Fruit fly (Drosophila melanogaster) S2 (cell line): ENCODE data around the gene CG46301.

Experiments used
- CG8478 ChIP-seq: fragments of >200 bp; optimal IDR thresholded peaks from 2 replicates; lab custom pipeline; 2018
- CTCF ChIP-seq, 2 experiments: fragments of >200 bp; optimal IDR thresholded peaks; 2 replicates each; lab custom pipeline; 2018

Gene CG46301

DNA sequence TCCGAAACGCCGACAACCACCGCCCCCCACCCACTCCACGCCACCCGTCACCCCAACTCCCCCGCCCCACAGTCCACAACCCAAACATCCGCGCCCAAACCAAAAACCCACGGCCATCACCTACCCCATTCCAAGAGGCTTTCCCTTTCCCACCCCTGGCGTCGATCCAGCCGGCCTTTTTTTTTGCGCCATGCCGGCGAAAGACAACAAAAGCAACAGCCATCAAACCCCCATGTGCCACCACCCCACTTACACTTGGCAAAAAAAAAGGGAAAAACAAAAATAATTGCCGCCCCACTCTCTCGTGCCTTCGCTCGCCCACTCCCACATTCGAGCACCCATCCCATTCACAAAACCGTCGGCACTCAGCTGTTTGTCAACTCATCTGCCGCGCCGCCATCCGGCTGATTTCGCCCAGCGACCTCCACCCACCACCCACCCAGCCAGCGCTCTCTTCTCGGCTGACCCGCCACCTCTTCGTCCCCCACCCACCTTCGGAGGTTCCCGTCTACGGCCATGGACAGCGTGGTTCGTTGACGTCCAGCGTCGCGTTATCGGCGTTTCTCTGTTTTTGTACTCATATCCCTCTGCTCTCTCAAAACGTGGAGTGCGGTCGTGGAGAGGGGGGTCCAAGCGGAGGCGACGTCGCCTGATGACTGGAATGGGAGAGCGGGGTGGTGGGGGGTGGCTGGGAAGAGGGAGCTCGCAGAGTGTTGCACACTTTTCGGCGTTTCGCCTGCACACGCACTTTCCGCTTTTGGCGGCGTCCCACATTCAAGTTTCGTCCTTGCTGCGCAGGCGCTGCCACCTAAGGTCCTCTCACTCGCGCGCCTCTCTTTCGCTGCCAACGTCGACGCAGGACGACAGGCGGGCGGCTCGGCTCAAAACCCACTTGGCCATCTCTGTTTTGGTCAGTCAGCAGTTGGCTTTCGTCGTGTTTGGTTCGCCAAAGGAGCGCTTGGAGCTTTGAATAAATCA is 30.0 kb downstream of the CG46301 start:
- TF ChIP-seq CTCF (optimal IDR thresholded peaks at IDR 0.05; lab: Kevin White, UChicago): no peak
- TF ChIP-seq CG8478 (lab: Kevin White, UChicago): no peak

DNA sequence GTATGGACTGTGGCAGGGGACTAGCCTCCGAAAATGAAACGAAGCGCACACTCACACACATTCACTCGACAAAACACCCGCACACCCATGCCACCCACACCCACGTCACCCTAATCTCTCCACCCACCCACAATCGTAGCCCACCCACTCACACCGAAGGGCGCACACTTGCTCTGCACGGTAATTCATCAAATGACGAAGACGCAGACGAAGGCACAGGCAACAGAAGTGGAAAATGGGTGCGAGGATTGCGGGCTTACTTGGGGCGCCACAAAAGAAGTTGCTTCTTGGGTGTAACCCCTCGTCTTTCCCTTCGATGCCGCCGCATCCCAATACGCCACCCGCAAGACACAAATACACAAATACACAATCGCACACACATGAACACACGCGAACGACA is 32.3 kb downstream of the CG46301 start:
- TF ChIP-seq CG8478 (lab: Kevin White, UChicago) (no peak), CTCF (optimal IDR thresholded peaks at IDR 0.05; lab: Kevin White, UChicago) (no peak)

DNA sequence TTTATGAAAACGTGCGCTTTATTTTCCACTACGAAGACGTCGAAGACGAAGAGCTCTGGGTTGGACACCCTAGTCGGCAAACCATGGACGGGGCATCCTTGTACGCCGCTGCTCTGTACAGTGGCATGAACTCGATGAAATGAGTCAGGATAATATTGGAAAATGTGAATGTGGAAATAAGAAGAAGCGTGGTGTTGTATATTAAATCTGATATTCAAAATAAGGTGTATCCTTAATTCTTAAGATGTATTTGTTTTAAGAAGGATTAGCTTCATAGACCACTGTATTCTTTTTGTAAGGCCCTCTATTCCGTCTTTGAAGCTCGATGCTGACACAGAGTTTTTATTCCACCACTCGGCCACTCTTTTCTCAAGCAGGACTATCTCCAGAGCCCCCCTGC is 37.3 kb downstream of the CG46301 start:
- TF ChIP-seq CG8478 (lab: Kevin White, UChicago): no peak
- no peak for TF ChIP-seq CTCF (optimal IDR thresholded peaks at IDR 0.05; lab: Kevin White, UChicago)

DNA sequence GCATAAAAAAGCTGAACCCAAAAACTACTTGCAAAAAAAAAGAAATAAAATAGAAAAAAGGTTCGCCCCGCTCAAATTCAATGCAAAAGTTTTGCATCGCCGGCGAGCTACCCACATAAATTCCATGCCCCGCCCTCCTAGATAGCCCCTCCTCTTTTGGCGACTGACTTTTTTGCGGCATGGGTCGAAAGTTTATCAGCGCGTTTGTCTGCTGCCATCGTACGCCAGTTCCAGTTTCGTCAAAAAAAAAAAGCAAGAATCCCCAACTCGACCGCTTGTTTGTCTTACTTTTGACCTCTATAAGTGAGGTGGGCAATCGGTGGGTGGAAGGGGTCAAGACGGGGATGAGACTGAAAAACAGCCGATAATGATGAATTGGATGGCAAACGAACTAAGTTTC is 39.0 kb downstream of the CG46301 start:
- no peak for TF ChIP-seq CTCF (optimal IDR thresholded peaks at IDR 0.05; lab: Kevin White, UChicago)
- no peak for TF ChIP-seq CG8478 (lab: Kevin White, UChicago)

DNA sequence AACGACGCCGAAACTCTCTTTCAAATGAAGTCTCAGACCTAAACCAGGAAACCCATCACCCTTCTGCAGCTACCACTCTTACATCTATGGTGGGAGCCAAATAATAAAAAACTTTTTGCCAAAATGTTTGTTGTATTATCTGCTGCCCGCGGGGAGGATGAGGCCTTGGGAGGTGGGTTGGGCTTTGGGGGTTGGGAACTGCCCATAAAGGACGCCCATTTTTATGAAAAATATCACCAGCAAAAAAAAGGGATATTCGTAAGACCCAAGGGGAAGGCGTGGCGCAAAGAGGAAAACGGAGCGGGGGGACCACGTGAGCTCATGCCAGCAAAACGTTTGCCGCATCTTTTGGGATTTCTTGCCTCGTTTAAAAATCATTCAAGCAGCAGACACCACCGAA is 42.5 kb downstream of the CG46301 start:
- TF ChIP-seq CG8478 (lab: Kevin White, UChicago) (no peak), CTCF (optimal IDR thresholded peaks at IDR 0.05; lab: Kevin White, UChicago) (no peak)

DNA sequence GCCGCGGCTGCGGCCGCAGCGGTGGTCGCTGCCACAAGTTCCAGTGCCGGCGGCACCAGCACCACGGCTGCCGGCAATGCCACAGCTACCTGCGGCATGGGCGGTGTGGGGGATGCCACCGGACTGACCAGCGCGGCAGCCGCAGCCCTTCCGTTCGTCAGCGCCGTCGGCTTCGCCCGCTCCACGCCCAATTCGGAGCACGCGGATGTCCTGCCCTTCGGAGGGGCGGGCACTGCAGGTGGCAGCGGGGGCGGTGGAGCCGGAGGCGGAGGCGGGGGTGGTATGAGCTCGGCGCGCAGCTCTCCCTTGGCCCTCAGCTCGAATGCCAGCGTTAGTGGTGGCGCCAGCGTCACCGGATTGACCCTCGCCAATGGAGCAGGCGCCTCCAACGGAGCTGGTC is 54.1 kb downstream of the CG46301 start:
- TF ChIP-seq CTCF (optimal IDR thresholded peaks at IDR 0.05; lab: Kevin White, UChicago) (no peak), CG8478 (lab: Kevin White, UChicago) (no peak)

DNA sequence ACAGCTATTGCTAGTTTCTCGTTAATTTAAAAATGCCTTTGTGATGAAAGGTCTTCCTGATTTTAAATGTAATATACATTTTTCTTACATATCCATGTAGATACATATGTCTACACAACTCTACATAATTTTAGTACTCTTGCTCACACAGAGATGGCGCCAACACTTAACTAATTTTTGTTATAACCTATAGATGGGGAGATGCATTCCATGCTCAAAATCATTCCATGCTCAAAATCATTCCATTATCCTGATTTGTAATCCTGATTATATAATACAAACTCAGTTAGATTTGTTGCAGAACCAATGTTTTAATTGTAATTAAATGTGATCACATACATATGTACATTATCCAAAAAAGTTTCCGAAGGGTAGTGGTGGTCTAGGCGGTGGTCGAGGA is 57.0 kb downstream of the CG46301 start:
- peak; percentile 89 to 92 for TF ChIP-seq CTCF (optimal IDR thresholded peaks at IDR 0.05; lab: Kevin White, UChicago)
- no peak for TF ChIP-seq CG8478 (lab: Kevin White, UChicago)

DNA sequence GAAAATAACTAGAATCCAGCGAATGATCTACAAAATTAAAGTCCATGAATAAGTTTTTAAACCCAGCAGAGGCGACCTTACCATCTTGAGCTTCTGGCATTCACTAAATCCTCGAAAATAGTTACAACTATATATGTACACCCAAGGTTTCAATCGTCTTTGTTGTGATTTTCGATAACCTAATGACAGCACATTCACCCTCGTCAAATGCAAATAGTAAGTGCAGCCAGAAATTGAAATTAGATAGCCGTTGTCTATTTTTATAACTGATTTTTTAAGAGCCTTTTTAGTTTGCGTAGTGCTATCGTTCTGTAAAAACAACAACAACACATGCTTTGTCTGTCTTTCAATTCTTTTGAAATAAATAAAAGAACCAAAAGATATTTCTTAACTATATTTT is 59.2 kb downstream of the CG46301 start, which contains the start of gene CG43332:
Gene CG43332 (minus strand): TSS at position 101 of the 400 bp plus-strand sequence.
- TF ChIP-seq CTCF (optimal IDR thresholded peaks at IDR 0.05; lab: Kevin White, UChicago): no peak
- TF ChIP-seq CG8478 (lab: Kevin White, UChicago): no peak

DNA sequence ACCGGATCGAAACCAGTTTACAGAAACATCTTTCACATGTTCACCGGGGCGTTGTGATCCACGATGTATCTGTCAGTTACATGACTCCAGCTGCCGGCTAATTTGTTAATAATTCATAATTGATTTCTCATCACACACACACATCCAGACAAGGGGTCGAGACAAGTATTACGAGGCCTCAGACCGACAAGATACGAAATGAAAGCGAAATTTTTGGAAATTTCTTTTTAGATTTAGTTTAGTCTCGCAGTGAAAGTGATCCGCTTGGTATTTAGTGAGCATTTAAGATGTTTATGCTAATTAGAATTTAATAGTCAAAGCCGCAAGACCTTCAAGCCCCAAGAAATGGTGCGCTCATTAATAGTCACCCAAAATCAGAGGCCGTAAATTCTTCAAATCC is 65.8 kb downstream of the CG46301 start:
- no peak for TF ChIP-seq CTCF (optimal IDR thresholded peaks at IDR 0.05; lab: Kevin White, UChicago)
- no peak for TF ChIP-seq CG8478 (lab: Kevin White, UChicago)

DNA sequence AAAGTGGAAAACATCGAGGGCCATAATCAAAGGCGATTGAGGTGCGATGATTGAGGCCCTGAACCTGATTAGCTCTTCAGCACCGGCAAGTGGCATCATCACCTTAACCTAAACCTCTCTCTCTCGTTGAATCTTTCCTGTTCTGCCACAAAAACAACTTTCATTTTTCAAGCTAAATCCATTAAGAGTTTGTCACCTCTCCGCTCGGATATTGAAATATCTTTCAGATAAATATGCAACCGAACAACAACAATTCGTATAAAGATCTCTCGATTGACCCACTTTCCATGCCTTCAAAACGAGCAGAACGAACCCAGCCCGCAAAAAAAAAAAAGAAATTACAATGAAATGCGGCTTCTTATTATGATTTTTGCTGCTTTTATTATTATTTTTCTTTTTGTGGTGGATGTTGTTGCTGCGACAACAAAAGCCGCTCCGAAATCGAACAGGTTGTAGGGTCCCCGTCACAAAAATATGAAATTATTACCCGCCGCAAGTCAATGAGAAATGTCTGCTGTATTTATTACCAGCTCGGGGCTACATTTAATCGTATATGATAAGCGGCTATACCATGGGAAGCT is 73.6 kb downstream of the CG46301 start:
- TF ChIP-seq CG8478 (lab: Kevin White, UChicago) (no peak), CTCF (optimal IDR thresholded peaks at IDR 0.05; lab: Kevin White, UChicago) (no peak)

DNA sequence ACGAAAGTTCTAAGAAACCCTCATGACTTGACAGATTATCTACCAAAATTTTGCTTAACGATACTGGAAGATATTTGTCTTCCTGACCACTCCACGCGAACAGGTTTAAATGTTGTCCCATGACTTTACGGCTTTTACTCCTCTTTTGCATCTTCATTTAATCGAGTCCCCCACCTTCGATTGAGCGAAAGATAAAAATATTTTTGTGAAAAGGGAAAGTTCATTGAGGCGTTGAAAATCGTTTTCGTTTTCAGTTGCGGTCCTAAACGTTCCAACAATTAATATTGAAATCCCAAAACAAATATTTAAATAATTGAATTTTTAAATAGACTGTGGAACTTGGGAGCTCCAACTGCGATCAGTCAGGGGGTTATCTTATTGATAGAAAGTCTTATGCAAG is 75.5 kb downstream of the CG46301 start:
- TF ChIP-seq CG8478 (lab: Kevin White, UChicago): no peak
- no peak for TF ChIP-seq CTCF (optimal IDR thresholded peaks at IDR 0.05; lab: Kevin White, UChicago)

DNA sequence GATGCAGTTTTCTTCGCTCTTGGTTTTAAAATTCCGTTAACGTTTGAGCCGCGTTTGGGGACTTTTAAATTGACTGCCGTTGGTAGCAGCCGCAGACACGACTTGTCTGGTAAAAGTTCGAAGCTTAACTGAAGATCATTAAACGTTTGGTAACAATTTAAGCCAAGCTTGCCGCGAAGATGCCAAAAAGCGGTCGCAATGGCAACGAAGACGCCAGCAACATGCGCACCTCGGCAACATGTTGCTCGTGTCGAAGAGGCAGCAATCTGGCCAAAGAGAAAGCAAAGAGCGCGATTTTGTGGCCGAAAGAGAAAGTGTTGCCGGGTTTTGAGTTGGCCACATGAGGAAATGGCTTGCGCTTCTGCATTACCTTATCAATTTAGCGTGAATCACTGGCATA is 76.7 kb downstream of the CG46301 start, which contains the start of gene CG43333:
Gene CG43333 (minus strand): TSS at position 134 of the 400 bp plus-strand sequence.
- TF ChIP-seq CG8478 (lab: Kevin White, UChicago) (no peak), CTCF (optimal IDR thresholded peaks at IDR 0.05; lab: Kevin White, UChicago) (no peak)

DNA sequence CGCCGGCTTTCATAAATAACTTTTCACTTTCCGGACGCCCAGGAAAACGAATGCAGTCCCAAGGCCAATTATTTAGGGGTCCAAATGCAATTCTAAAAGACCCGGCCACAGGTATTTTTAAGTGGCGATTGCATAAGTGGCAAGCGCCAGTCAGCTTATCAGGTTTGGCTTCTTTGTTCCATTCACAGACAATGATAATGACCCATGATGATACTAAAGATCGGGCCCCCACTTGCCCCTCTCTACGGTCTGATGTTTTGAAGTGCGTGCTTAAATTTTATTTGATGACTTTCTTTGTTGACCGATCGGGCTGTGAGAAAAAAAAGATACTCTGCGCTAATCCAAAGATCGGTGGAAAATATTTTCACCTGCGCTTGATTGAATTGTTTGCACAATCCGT is 77.9 kb downstream of the CG46301 start:
- no peak for TF ChIP-seq CTCF (optimal IDR thresholded peaks at IDR 0.05; lab: Kevin White, UChicago)
- no peak for TF ChIP-seq CG8478 (lab: Kevin White, UChicago)

DNA sequence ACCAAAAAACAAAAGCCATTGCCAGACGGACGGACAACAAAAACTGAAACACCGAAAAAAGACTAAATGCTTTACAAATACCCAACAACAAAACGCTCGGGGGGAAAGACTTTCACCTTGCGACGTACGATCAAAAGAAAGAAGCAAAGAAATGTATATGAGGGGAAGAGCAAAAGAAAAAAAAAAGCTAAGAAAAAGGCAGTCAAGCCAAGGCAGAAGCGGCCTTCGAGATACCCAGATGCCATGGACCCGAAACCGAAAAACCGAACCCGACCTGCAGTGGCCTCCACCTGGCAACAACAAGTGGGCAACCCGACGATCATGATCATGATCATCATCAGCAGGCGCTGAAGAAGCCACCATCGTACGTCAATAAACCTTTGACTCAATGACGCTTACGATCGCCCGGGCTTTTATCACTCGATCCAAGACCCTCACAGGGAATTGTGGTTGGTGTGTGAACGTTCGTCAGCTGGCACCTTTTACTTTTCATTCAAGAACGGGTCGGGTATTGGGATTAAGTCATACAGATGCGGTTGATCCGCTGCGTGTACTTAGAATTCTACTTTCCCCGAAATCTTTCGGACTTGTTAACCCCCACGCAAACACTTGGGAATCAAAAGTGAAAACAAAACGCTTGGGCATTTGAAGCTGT is 79.1 kb downstream of the CG46301 start:
- TF ChIP-seq CG8478 (lab: Kevin White, UChicago) (no peak), CTCF (optimal IDR thresholded peaks at IDR 0.05; lab: Kevin White, UChicago) (no peak)

DNA sequence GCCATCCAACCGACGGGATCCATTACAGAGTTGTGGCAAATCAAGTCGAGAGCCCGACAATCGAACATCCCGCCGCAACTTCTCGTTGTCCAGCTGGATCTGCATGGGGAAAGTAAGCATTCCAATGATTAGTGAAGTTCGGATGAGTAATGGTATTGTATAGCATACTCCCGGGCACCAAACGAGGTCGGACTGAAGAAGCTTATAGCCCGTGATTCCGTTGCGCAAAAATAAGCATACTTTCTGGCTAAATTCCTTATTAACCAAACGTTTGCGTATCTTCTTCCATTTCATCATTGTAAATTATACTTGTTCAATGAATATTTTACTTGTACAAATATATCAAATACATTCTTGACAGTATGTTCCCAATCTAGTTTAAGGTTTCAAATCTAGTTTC is 93.3 kb downstream of the CG46301 start:
- TF ChIP-seq CG8478 (lab: Kevin White, UChicago) (no peak), CTCF (optimal IDR thresholded peaks at IDR 0.05; lab: Kevin White, UChicago) (no peak)
